Fruit fly (Drosophila melanogaster) whole organism: ENCODE results near the gene CG12017.

Experiments
- Dll ChIP-seq: fragments of >200 bp; optimal IDR thresholded peaks from 2 replicates; lab custom pipeline; 2017
- pan ChIP-seq: fragments of >200 bp; optimal IDR thresholded peaks from 2 replicates; lab custom pipeline; 2017
- psq ChIP-seq: fragments of >200 bp; optimal IDR thresholded peaks from 2 replicates; lab custom pipeline; 2017

- TF ChIP-seq pan (lab: Kevin White, UChicago) (no peak), Dll (lab: Kevin White, UChicago) (no peak), psq (lab: Kevin White, UChicago) (no peak)
Measured at dm6 chr3L:3250922-3251658, 28.9 kb upstream of the CG12017 start.
